Fruit fly (Drosophila melanogaster) Kc167 (cell line): ENCODE results near the gene Drsl2.

Experiments used
- Myc ChIP-seq: fragments of >200 bp; optimal IDR thresholded peaks from 2 replicates; lab custom pipeline; 2017; ENCODE audit warnings: missing external identifiers
- Sin3A ChIP-seq: fragments of >200 bp; optimal IDR thresholded peaks from 2 replicates; lab custom pipeline; 2018; ENCODE audit warnings: missing external identifiers
- h ChIP-seq: fragments of >200 bp; optimal IDR thresholded peaks from 3 replicates; lab custom pipeline; 2018; ENCODE audit warnings: missing external identifiers
- psq ChIP-seq: fragments of >200 bp; optimal IDR thresholded peaks from 2 replicates; lab custom pipeline; 2017; ENCODE audit warnings: missing external identifiers

dm6 chr3L:3338028-3338855 lies 24.1 kb downstream of the Drsl2 start:
- TF ChIP-seq Sin3A (no peak), Myc (lab: Kevin White, UChicago) (no peak), h (lab: Kevin White, UChicago) (no peak), psq (lab: Kevin White, UChicago) (no peak)
